Worm (Caenorhabditis elegans) whole organism, late embryonic: ENCODE measurements around the gene F55C9.5.

Experiments used
- hlh-15 ChIP-seq: sonication (generic microtip); optimal IDR thresholded peaks from 2 replicates; lab custom pipeline; 2016; ENCODE audit warnings: missing genetic modification characterization, missing compliant biosample characterization
- tbx-2 ChIP-seq: sonication (generic microtip); optimal IDR thresholded peaks from 2 replicates; lab custom pipeline; 2016; ENCODE audit warnings: missing genetic modification characterization, missing compliant biosample characterization
- ttx-3 ChIP-seq: sonication (generic microtip); optimal IDR thresholded peaks from 2 replicates; lab custom pipeline; 2016; ENCODE audit warnings: missing genetic modification reagents, missing genetic modification characterization, missing compliant biosample characterization
- unc-3 ChIP-seq, 2 experiments: fragments of 200-800 bp in 1 of 2; sonication (Bioruptor generic) in 1 of 2; sonication (generic microtip) in 1 of 2; conservative IDR thresholded peaks in 1 of 2; optimal IDR thresholded peaks in 1 of 2; 2 replicates each; pipeline versions ENCODE4 v1.3.6 to Lab custom; 2016 to 2022; ENCODE audit warnings: missing compliant biosample characterization in 2 of 2, missing genetic modification characterization in 2 of 2, missing genetic modification reagents in 1 of 2
- zip-5 ChIP-seq: sonication (generic microtip); optimal IDR thresholded peaks from 2 replicates; lab custom pipeline; 2016; ENCODE audit warnings: missing genetic modification characterization, missing compliant biosample characterization

DNA sequence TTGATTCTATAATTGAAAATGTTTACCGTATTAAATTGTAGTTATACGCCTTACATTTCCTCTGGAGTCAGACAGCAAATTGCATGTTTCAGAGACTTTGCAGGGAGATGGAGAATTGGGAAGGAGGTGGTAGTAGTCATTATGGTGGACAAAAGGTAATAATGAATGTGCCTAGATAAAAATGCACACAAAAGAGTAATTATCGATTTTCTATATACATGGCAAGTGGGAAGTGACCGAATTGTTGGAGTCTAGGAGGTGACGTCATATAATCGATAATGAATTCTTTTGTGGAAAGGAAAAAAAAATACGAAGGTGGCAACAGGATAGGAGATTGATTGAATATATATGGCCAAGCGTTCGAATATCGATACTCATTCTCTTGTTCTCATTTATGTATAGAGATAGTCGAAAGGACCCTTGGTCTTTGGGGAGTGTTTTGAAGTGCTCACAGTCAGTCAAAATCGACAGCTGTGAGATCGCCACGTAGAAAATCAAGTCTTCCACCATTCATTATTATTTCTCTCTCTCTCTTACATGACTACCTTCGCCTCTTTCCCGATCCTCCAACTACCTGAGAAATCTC, 10.8 kb upstream of the F55C9.5 start, which contains the start of the genes fbxb-63 and fbxb-61:
- TF ChIP-seq ttx-3 (tag; lab: Kevin White, UChicago) (no peak), tbx-2 (tag; lab: Kevin White, UChicago) (no peak), zip-5 (tag; lab: Kevin White, UChicago) (no peak), unc-3 (GFP tag; conservative IDR thresholded peaks at IDR 0.05; lab: Robert Waterston, UW) (no peak), unc-3 (tag; optimal IDR thresholded peaks at IDR 0.05; lab: Kevin White, UChicago) (no peak), hlh-15 (tag; lab: Kevin White, UChicago) (no peak)
